Worm (Caenorhabditis elegans) whole organism, late embryonic: ENCODE results near the gene F14H12.2.

ENCODE experiments used
- ama-1 ChIP-seq: fragments of 150-350 bp; optimal IDR thresholded peaks from 2 replicates; lab custom pipeline; 2014
- ceh-14 ChIP-seq: sonication (generic microtip); optimal IDR thresholded peaks from 2 replicates; lab custom pipeline; 2016; ENCODE audit warnings: missing genotype, missing genetic modification characterization, missing compliant biosample characterization
- ceh-24 ChIP-seq: sonication (generic microtip); optimal IDR thresholded peaks from 2 replicates; lab custom pipeline; 2016; ENCODE audit warnings: mild to moderate bottlenecking, missing genetic modification characterization, missing compliant biosample characterization
- ceh-9 ChIP-seq: sonication (generic microtip); optimal IDR thresholded peaks from 2 replicates; lab custom pipeline; 2016; ENCODE audit warnings: mild to moderate bottlenecking, missing genetic modification characterization, inconsistent platforms, missing compliant biosample characterization
- dve-1 ChIP-seq: sonication (generic microtip); optimal IDR thresholded peaks from 2 replicates; lab custom pipeline; 2017; ENCODE audit warnings: antibody characterized with exemption, mild to moderate bottlenecking, missing genetic modification characterization, missing compliant biosample characterization
- elt-2 ChIP-seq: sonication (generic microtip); optimal IDR thresholded peaks from 2 replicates; lab custom pipeline; 2016; ENCODE audit warnings: missing genetic modification reagents, missing genetic modification characterization, missing compliant biosample characterization
- hlh-30 ChIP-seq: sonication (generic microtip); optimal IDR thresholded peaks from 2 replicates; lab custom pipeline; 2017; ENCODE audit warnings: antibody characterized with exemption, missing genetic modification characterization, missing compliant biosample characterization; ENCODE audit not compliant: insufficient read depth
- npax-4 ChIP-seq: sonication (generic microtip); optimal IDR thresholded peaks from 2 replicates; lab custom pipeline; 2016; ENCODE audit warnings: missing genetic modification characterization, missing compliant biosample characterization
- pag-3 ChIP-seq: sonication (generic microtip); optimal IDR thresholded peaks from 2 replicates; lab custom pipeline; 2016; ENCODE audit warnings: missing compliant biosample characterization, missing genetic modification characterization, borderline replicate concordance
- syd-9 ChIP-seq: sonication (generic microtip); optimal IDR thresholded peaks from 2 replicates; lab custom pipeline; 2016; ENCODE audit warnings: mild to moderate bottlenecking, missing genetic modification characterization, moderate library complexity, missing compliant biosample characterization
- ttx-3 ChIP-seq: sonication (generic microtip); optimal IDR thresholded peaks from 2 replicates; lab custom pipeline; 2016; ENCODE audit warnings: missing genetic modification reagents, missing genetic modification characterization, missing compliant biosample characterization
- unc-55 ChIP-seq: sonication (generic microtip); optimal IDR thresholded peaks from 2 replicates; lab custom pipeline; 2017; ENCODE audit warnings: missing biosample characterization, missing genetic modification reagents, missing genetic modification characterization
- zip-5 ChIP-seq: sonication (generic microtip); optimal IDR thresholded peaks from 2 replicates; lab custom pipeline; 2016; ENCODE audit warnings: missing genetic modification characterization, missing compliant biosample characterization
- ztf-16 ChIP-seq: sonication (generic microtip); optimal IDR thresholded peaks from 2 replicates; lab custom pipeline; 2017; ENCODE audit warnings: missing genetic modification characterization, missing compliant biosample characterization

DNA sequence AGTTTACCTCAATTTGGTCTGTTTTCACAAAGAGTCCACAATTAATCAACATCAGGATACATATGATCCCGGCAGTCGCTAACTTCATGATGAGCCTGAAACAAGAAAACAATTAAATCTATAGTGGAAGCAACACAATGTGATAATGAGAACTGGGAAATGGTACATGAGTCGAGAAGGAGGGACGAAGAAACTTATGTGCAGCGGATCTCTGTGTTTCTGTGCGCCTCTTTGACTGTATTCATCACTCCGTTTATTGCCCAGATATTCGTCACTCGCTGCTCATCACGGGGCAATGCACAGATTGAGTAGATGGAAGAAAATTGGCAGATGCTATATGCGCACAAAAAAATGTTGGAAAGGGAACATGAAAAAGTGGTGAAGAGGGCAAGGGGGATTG, 15.9 kb downstream of the F14H12.2 start, which contains the start of gene R160.3:
- TF ChIP-seq unc-55 (GFP tag; lab: Kevin White, UChicago) = no peak
- no peak for TF ChIP-seq ama-1
- no peak for TF ChIP-seq ceh-14
- no peak for TF ChIP-seq pag-3 (tag; lab: Kevin White, UChicago)
- no peak for TF ChIP-seq ceh-24 (tag; lab: Kevin White, UChicago)
- no peak for TF ChIP-seq ceh-9 (tag; lab: Kevin White, UChicago)
- TF ChIP-seq syd-9 (tag; lab: Kevin White, UChicago) = no peak
- no peak for TF ChIP-seq hlh-30 (tag; lab: Kevin White, UChicago)
- no peak for TF ChIP-seq ttx-3 (tag; lab: Kevin White, UChicago)
- no peak for TF ChIP-seq npax-4 (tag; lab: Kevin White, UChicago)
- no peak for TF ChIP-seq dve-1
- TF ChIP-seq zip-5 (tag; lab: Kevin White, UChicago) = no peak
- no peak for TF ChIP-seq ztf-16
- no peak for TF ChIP-seq elt-2 (tag; lab: Kevin White, UChicago)
